Worm (Caenorhabditis elegans) whole organism, L4 larva: Measurements from ENCODE around the gene cpi-1.

Source experiments
- F10B5.3 ChIP-seq: sonication (generic microtip); optimal IDR thresholded peaks from 2 replicates; lab custom pipeline; 2016; ENCODE audit warnings: mild to moderate bottlenecking, missing genetic modification characterization, missing compliant biosample characterization
- F37D6.2 ChIP-seq: sonication (generic microtip); optimal IDR thresholded peaks from 2 replicates; lab custom pipeline; 2016; ENCODE audit warnings: mild to moderate bottlenecking, missing genetic modification characterization, missing compliant biosample characterization
- F49E8.2 ChIP-seq: sonication (generic microtip); optimal IDR thresholded peaks from 2 replicates; lab custom pipeline; 2016; ENCODE audit warnings: missing compliant biosample characterization, mild to moderate bottlenecking, missing genetic modification characterization, borderline replicate concordance
- Y105C5A.15 ChIP-seq: fragments of 200-800 bp; sonication (Bioruptor generic); IDR thresholded peaks from 2 replicates; pipeline ENCODE4 v1.3.6; 2022; ENCODE audit warnings: missing genetic modification characterization, missing compliant biosample characterization
- Y5F2A.4 ChIP-seq: fragments of 200-800 bp; sonication (Bioruptor generic); optimal IDR thresholded peaks from 2 replicates; lab custom pipeline; 2018; ENCODE audit warnings: mild to moderate bottlenecking, missing genetic modification characterization, missing compliant biosample characterization
- ZK337.2 ChIP-seq: fragments of 200-800 bp; sonication (Bioruptor generic); IDR thresholded peaks from 2 replicates; pipeline ENCODE4 v1.3.6; 2022; ENCODE audit warnings: missing genetic modification reagents, missing genetic modification characterization, missing compliant biosample characterization
- aha-1 ChIP-seq: fragments of 150-350 bp; peaks from one replicate; lab custom pipeline; 2014; ENCODE audit warnings: missing biosample characterization, missing genetic modification characterization
- aly-2 ChIP-seq: sonication (generic microtip); optimal IDR thresholded peaks from 2 replicates; lab custom pipeline; 2018; ENCODE audit warnings: missing biosample characterization, missing genetic modification characterization
- ama-1 ChIP-seq: fragments of 150-350 bp; optimal IDR thresholded peaks from 2 replicates; lab custom pipeline; 2014; ENCODE audit warnings: inconsistent platforms, mixed read lengths
- ceh-28 ChIP-seq: fragments of 150-350 bp; optimal IDR thresholded peaks from 2 replicates; lab custom pipeline; 2014; ENCODE audit warnings: missing biosample characterization, missing genetic modification reagents, missing genetic modification characterization
- ceh-32 ChIP-seq: sonication (generic microtip); optimal IDR thresholded peaks from 2 replicates; lab custom pipeline; 2016; ENCODE audit warnings: mild to moderate bottlenecking, missing genetic modification characterization, missing compliant biosample characterization; ENCODE audit not compliant: poor library complexity
- ceh-44 ChIP-seq: fragments of 200-800 bp; sonication (Bioruptor generic); IDR thresholded peaks from 2 replicates; pipeline ENCODE4 v1.3.6; 2022; ENCODE audit warnings: missing genetic modification reagents, missing genetic modification characterization, missing compliant biosample characterization
- cey-2 ChIP-seq: sonication (generic microtip); optimal IDR thresholded peaks from 3 replicates; lab custom pipeline; 2017; ENCODE audit warnings: missing genetic modification characterization, mild to moderate bottlenecking, missing compliant biosample characterization, antibody characterized with exemption, borderline replicate concordance; ENCODE audit not compliant: insufficient read depth
- daf-12 ChIP-seq: fragments of 150-350 bp; optimal IDR thresholded peaks from 2 replicates; lab custom pipeline; 2014; ENCODE audit warnings: missing biosample characterization, missing genetic modification reagents, missing genetic modification characterization
- daf-16 ChIP-seq, 3 experiments: sonication (generic microtip); optimal IDR thresholded peaks; 2 replicates each; lab custom pipeline; 2016 to 2017; ENCODE audit warnings: missing genetic modification characterization in 3 of 3, missing genetic modification reagents in 3 of 3, mild to moderate bottlenecking in 2 of 3, missing compliant biosample characterization in 2 of 3, missing biosample characterization in 1 of 3, moderate library complexity in 1 of 3
- daf-19 ChIP-seq: fragments of 200-800 bp; sonication (Bioruptor generic); conservative IDR thresholded peaks from 2 replicates; pipeline ENCODE4 v1.3.6; 2022; ENCODE audit warnings: missing genetic modification characterization, missing compliant biosample characterization
- dmd-6 ChIP-seq: fragments of 200-800 bp; sonication (Bioruptor generic); IDR thresholded peaks from 2 replicates; pipeline ENCODE4 v1.3.6; 2022; ENCODE audit warnings: missing genetic modification reagents, missing genetic modification characterization, missing compliant biosample characterization
- dpl-1 ChIP-seq: fragments of 150-350 bp; optimal IDR thresholded peaks from 2 replicates; lab custom pipeline; 2014; ENCODE audit warnings: missing biosample characterization, missing genetic modification reagents, missing genetic modification characterization
- duxl-1 ChIP-seq: sonication (generic microtip); optimal IDR thresholded peaks from 2 replicates; lab custom pipeline; 2016; ENCODE audit warnings: mild to moderate bottlenecking, missing genetic modification characterization, moderate library complexity, missing compliant biosample characterization; ENCODE audit not compliant: poor library complexity
- dve-1 ChIP-seq: sonication (generic microtip); optimal IDR thresholded peaks from 2 replicates; lab custom pipeline; 2017; ENCODE audit warnings: antibody characterized with exemption, mild to moderate bottlenecking, missing genetic modification characterization, missing compliant biosample characterization; ENCODE audit not compliant: insufficient read depth
- egl-43 ChIP-seq: fragments of 200-800 bp; sonication (Bioruptor generic); IDR thresholded peaks from 2 replicates; pipeline ENCODE4 v1.3.6; 2022; ENCODE audit warnings: missing genetic modification reagents, missing genetic modification characterization, missing compliant biosample characterization
- fkh-10 ChIP-seq: fragments of 150-350 bp; optimal IDR thresholded peaks from 2 replicates; lab custom pipeline; 2014; ENCODE audit warnings: missing biosample characterization, missing genetic modification reagents, missing genetic modification characterization
- gei-8 ChIP-seq: fragments of 200-800 bp; sonication (Bioruptor generic); optimal IDR thresholded peaks from 2 replicates; lab custom pipeline; 2018; ENCODE audit warnings: mild to moderate bottlenecking, missing genetic modification characterization, missing compliant biosample characterization
- hlh-30 ChIP-seq: sonication (generic microtip); optimal IDR thresholded peaks from 2 replicates; lab custom pipeline; 2017; ENCODE audit warnings: antibody characterized with exemption, mild to moderate bottlenecking, missing genetic modification characterization, missing compliant biosample characterization; ENCODE audit not compliant: insufficient read depth
- lin-13 ChIP-seq: fragments of 150-350 bp; optimal IDR thresholded peaks from 2 replicates; lab custom pipeline; 2014; ENCODE audit warnings: missing biosample characterization, missing genetic modification reagents, missing genetic modification characterization
- lin-38 ChIP-seq: fragments of 200-800 bp; sonication (Bioruptor generic); IDR thresholded peaks from 2 replicates; pipeline ENCODE4 v1.3.6; 2022; ENCODE audit warnings: missing genetic modification reagents, missing genetic modification characterization, missing compliant biosample characterization
- lsy-2 ChIP-seq, 2 experiments: fragments of 150-350 bp in 1 of 2; sonication (generic microtip) in 1 of 2; optimal IDR thresholded peaks; 2 replicates each; lab custom pipeline; 2014 to 2017; ENCODE audit warnings: missing biosample characterization in 2 of 2, missing genetic modification characterization in 2 of 2
- madf-5 ChIP-seq, 2 experiments: fragments of 200-800 bp; sonication (Bioruptor generic); IDR thresholded peaks; 2 replicates each; pipeline ENCODE4 v1.3.6; 2022; ENCODE audit warnings: missing compliant biosample characterization in 2 of 2, missing genetic modification characterization in 2 of 2
- nhr-11 ChIP-seq: fragments of 150-350 bp; optimal IDR thresholded peaks from 2 replicates; lab custom pipeline; 2014; ENCODE audit warnings: missing biosample characterization, missing genetic modification characterization
- nhr-28 ChIP-seq: fragments of 150-350 bp; optimal IDR thresholded peaks from 2 replicates; lab custom pipeline; 2014; ENCODE audit warnings: missing biosample characterization, missing genetic modification characterization
- nhr-77 ChIP-seq: fragments of 150-350 bp; optimal IDR thresholded peaks from 2 replicates; lab custom pipeline; 2014; ENCODE audit warnings: missing biosample characterization, missing genetic modification characterization
- pha-4 ChIP-seq, 2 experiments: fragments of 150-350 bp in 1 of 2; fragments of 200-800 bp in 1 of 2; sonication (Bioruptor generic) in 1 of 2; IDR thresholded peaks in 1 of 2; optimal IDR thresholded peaks in 1 of 2; 2 replicates each; pipeline versions ENCODE4 v1.3.6 to Lab custom; 2014 to 2022; ENCODE audit warnings: missing genetic modification characterization in 2 of 2, missing genetic modification reagents in 2 of 2, missing biosample characterization in 1 of 2, missing compliant biosample characterization in 1 of 2
- php-3 ChIP-seq: fragments of 200-800 bp; sonication (Bioruptor generic); IDR thresholded peaks from 2 replicates; pipeline ENCODE4 v1.3.6; 2022; ENCODE audit warnings: missing genetic modification reagents, missing genetic modification characterization, missing compliant biosample characterization
- saeg-2 ChIP-seq: fragments of 200-800 bp; sonication (Bioruptor generic); IDR thresholded peaks from 2 replicates; pipeline ENCODE4 v1.3.6; 2022; ENCODE audit warnings: missing genetic modification reagents, missing genetic modification characterization, missing compliant biosample characterization
- set-16 ChIP-seq: fragments of 200-800 bp; sonication (Bioruptor generic); IDR thresholded peaks from 2 replicates; pipeline ENCODE4 v1.3.6; 2022; ENCODE audit warnings: missing genetic modification reagents, missing genetic modification characterization, missing compliant biosample characterization
- skn-1 ChIP-seq: fragments of 150-350 bp; optimal IDR thresholded peaks from 2 replicates; lab custom pipeline; 2014; ENCODE audit warnings: missing biosample characterization, missing genetic modification characterization
- snpc-4 ChIP-seq: fragments of 150-350 bp; optimal IDR thresholded peaks from 2 replicates; lab custom pipeline; 2014; ENCODE audit warnings: missing biosample characterization, missing genetic modification characterization
- tag-97 ChIP-seq: fragments of 200-800 bp; sonication (Bioruptor generic); IDR thresholded peaks from 2 replicates; pipeline ENCODE4 v1.3.6; 2022; ENCODE audit warnings: missing genetic modification characterization, missing compliant biosample characterization
- unc-39 ChIP-seq: sonication (generic microtip); optimal IDR thresholded peaks from 2 replicates; lab custom pipeline; 2017; ENCODE audit warnings: missing biosample characterization, missing genetic modification characterization
- zip-11 ChIP-seq: fragments of 200-800 bp; sonication (Bioruptor generic); IDR thresholded peaks from 2 replicates; pipeline ENCODE4 v1.3.6; 2022; ENCODE audit warnings: missing genetic modification characterization, missing compliant biosample characterization
- zip-2 ChIP-seq: fragments of 150-350 bp; optimal IDR thresholded peaks from 2 replicates; lab custom pipeline; 2014; ENCODE audit warnings: missing biosample characterization, missing genetic modification characterization

cpi-1 gene

ce11 chrIV:6053436-6053835, 40.0 kb downstream of the cpi-1 start (continued):
- TF ChIP-seq zip-2 (tag; lab: Kevin White, UChicago) (no peak), duxl-1 (tag; lab: Kevin White, UChicago) (no peak), snpc-4 (no peak), lsy-2 (tag; optimal IDR thresholded peaks at IDR 0.05; lab: Kevin White, UChicago) (no peak), gei-8 (GFP tag; lab: Kevin White, UChicago) (no peak), pha-4 (GFP tag; IDR thresholded peaks at IDR 0.05; lab: Robert Waterston, UW) (no peak), pha-4 (tag; optimal IDR thresholded peaks at IDR 0.05; lab: Kevin White, UChicago) (no peak), madf-5 (GFP tag; IDR thresholded peaks at IDR 0.05; lab: Robert Waterston, UW) (no peak), cey-2 (no peak), F37D6.2 (tag; lab: Kevin White, UChicago) (no peak), aha-1 (tag; lab: Kevin White, UChicago) (peak; percentile 79), ceh-32 (tag; lab: Kevin White, UChicago) (no peak)

ce11 chrIV:6051884-6052283, 41.6 kb downstream of the cpi-1 start:
- TF ChIP-seq F10B5.3 (tag; lab: Kevin White, UChicago) (no peak), skn-1 (tag; lab: Kevin White, UChicago) (no peak), tag-97 (GFP tag; lab: Robert Waterston, UW) (no peak), dpl-1 (GFP tag; lab: Kevin White, UChicago) (no peak), Y105C5A.15 (GFP tag; lab: Robert Waterston, UW) (no peak), gei-8 (GFP tag; lab: Kevin White, UChicago) (no peak), nhr-77 (tag; lab: Kevin White, UChicago) (no peak), aly-2 (tag; lab: Kevin White, UChicago) (no peak), madf-5 (GFP tag; IDR thresholded peaks at IDR 0.05; lab: Robert Waterston, UW) (no peak), lin-38 (no peak), unc-39 (tag; lab: Kevin White, UChicago) (no peak), pha-4 (GFP tag; IDR thresholded peaks at IDR 0.05; lab: Robert Waterston, UW) (no peak), pha-4 (tag; optimal IDR thresholded peaks at IDR 0.05; lab: Kevin White, UChicago) (peak; percentile 36), dve-1 (peak; percentile 40), cey-2 (no peak), php-3 (GFP tag; lab: Robert Waterston, UW) (0 out of 2 replicates have a peak, but pooled peaks have one; percentile 23), daf-16 (GFP tag; optimal IDR thresholded peaks at IDR 0.05; lab: Kevin White, UChicago) (no peak), daf-16 (tag; optimal IDR thresholded peaks at IDR 0.05; lab: Kevin White, UChicago) (peak; percentile 77), ama-1 (lab: Kevin White, UChicago) (no peak), daf-12 (no peak), nhr-11 (no peak), zip-2 (tag; lab: Kevin White, UChicago) (no peak), Y5F2A.4 (GFP tag; lab: Kevin White, UChicago) (no peak), egl-43 (GFP tag; lab: Robert Waterston, UW) (no peak), fkh-10 (GFP tag; lab: Kevin White, UChicago) (no peak), ZK337.2 (GFP tag; lab: Robert Waterston, UW) (no peak), F49E8.2 (tag; lab: Kevin White, UChicago) (no peak), dmd-6 (no peak), saeg-2 (no peak), nhr-28 (tag; lab: Kevin White, UChicago) (peak; percentile 25), hlh-30 (tag; lab: Kevin White, UChicago) (peak; percentile 16), lsy-2 (tag; optimal IDR thresholded peaks at IDR 0.05; lab: Kevin White, UChicago) (no peak), set-16 (GFP tag; lab: Robert Waterston, UW) (no peak), ceh-44 (no peak), lin-13 (GFP tag; lab: Kevin White, UChicago) (no peak), ceh-28 (no peak), zip-11 (no peak), daf-19 (GFP tag; lab: Robert Waterston, UW) (no peak)
